Worm (Caenorhabditis elegans): ENCODE data around the gene srx-114.

ce11 chrII:5453547-5453946 is 20.6 kb upstream of the srx-114 start, which contains the start of gene dhs-5:
- no peak for TF ChIP-seq nhr-25 (tag; optimal IDR thresholded peaks at IDR 0.05; ENCODE audit: borderline replicate concordance, insufficient read depth)
- TF ChIP-seq jun-1 (tag; optimal IDR thresholded peaks at IDR 0.05), result no peak
- TF ChIP-seq aha-1 (tag), result no peak
- no peak for TF ChIP-seq hif-1 (tag; optimal IDR thresholded peaks at IDR 0.05)
- no peak for TF ChIP-seq mdl-1 (tag; optimal IDR thresholded peaks at IDR 0.05)
- no peak for TF ChIP-seq snpc-1.2 (GFP tag; IDR thresholded peaks at IDR 0.05)
- TF ChIP-seq lin-13 (GFP tag; optimal IDR thresholded peaks at IDR 0.05), result no peak
- no peak for TF ChIP-seq ztf-11 (tag; optimal IDR thresholded peaks at IDR 0.05)
- no peak for TF ChIP-seq ceh-82 (tag; optimal IDR thresholded peaks at IDR 0.05)
- no peak for TF ChIP-seq ZK337.2 (GFP tag; IDR thresholded peaks at IDR 0.05)
- no peak for TF ChIP-seq nhr-11 (tag; optimal IDR thresholded peaks at IDR 0.05)
- no peak for TF ChIP-seq fos-1 (tag; optimal IDR thresholded peaks at IDR 0.05)
- no peak for TF ChIP-seq mep-1 (tag; optimal IDR thresholded peaks at IDR 0.05)
